Worm (Caenorhabditis elegans): ENCODE measurements around the gene D2062.5.

DNA sequence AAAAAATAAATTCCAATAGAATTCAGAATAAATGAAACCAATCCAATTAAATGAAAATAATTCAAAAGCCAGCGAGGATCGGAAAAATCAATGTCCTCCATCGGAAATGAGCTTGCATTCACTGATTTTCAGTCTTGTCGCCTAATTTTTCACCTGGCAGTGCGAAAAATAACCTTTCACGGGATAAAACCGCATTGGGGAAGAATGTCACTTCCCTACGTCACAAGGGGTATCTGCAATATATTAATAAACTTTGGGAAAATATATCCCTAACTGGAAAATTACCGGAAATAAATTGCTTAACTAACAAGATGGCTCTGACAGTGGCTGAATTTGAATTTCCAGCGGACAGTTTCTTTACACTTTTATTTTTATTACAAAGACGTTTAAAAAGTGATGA is 17.3 kb upstream of the D2062.5 start, which contains the start of gene sri-77:
- TF ChIP-seq sox-4 (tag; optimal IDR thresholded peaks at IDR 0.05) (no peak), hlh-15 (tag; optimal IDR thresholded peaks at IDR 0.05) (no peak), syd-9 (tag; optimal IDR thresholded peaks at IDR 0.05) (no peak), ahr-1 (tag; optimal IDR thresholded peaks at IDR 0.05) (no peak)

Data from whole organism, late embryonic.